Worm (Caenorhabditis elegans) whole organism, L3 larva: Measurements from ENCODE around the gene pas-6.

ENCODE experiments used
- ceh-9 ChIP-seq: sonication (generic microtip); optimal IDR thresholded peaks from 2 replicates; lab custom pipeline; 2018; ENCODE audit warnings: missing biosample characterization, missing genetic modification characterization
- daf-12 ChIP-seq: fragments of 150-350 bp; optimal IDR thresholded peaks from 2 replicates; lab custom pipeline; 2014; ENCODE audit warnings: missing biosample characterization, missing genetic modification reagents, missing genetic modification characterization
- egl-27 ChIP-seq: sonication (generic microtip); optimal IDR thresholded peaks from 4 replicates; lab custom pipeline; 2017; ENCODE audit warnings: missing biosample characterization, missing genetic modification reagents, missing genetic modification characterization
- egl-5 ChIP-seq: fragments of 150-350 bp; optimal IDR thresholded peaks from 2 replicates; lab custom pipeline; 2017; ENCODE audit warnings: missing biosample characterization, missing genetic modification reagents, missing genetic modification characterization, inconsistent platforms
- elt-2 ChIP-seq: sonication (generic microtip); optimal IDR thresholded peaks from 2 replicates; lab custom pipeline; 2016; ENCODE audit warnings: missing genetic modification reagents, mild to moderate bottlenecking, missing genetic modification characterization, missing compliant biosample characterization
- lin-15B ChIP-seq: fragments of 150-350 bp; optimal IDR thresholded peaks from 2 replicates; lab custom pipeline; 2014; ENCODE audit warnings: missing biosample characterization, missing genetic modification characterization
- nhr-12 ChIP-seq: fragments of 150-350 bp; optimal IDR thresholded peaks from 2 replicates; lab custom pipeline; 2014; ENCODE audit warnings: missing biosample characterization, missing genetic modification characterization
- nhr-23 ChIP-seq: fragments of 150-350 bp; optimal IDR thresholded peaks from 2 replicates; lab custom pipeline; 2014; ENCODE audit warnings: missing biosample characterization, missing genetic modification reagents, missing genetic modification characterization
- pqm-1 ChIP-seq: fragments of 150-350 bp; optimal IDR thresholded peaks from 2 replicates; lab custom pipeline; 2017; ENCODE audit warnings: missing biosample characterization, missing genetic modification characterization, inconsistent platforms
- skn-1 ChIP-seq: fragments of 150-350 bp; optimal IDR thresholded peaks from 2 replicates; lab custom pipeline; 2014; ENCODE audit warnings: missing biosample characterization, missing genetic modification characterization
- zag-1 ChIP-seq: fragments of 150-350 bp; optimal IDR thresholded peaks from 2 replicates; lab custom pipeline; 2014; ENCODE audit warnings: missing biosample characterization, missing genetic modification characterization
- ztf-11 ChIP-seq: fragments of 150-350 bp; optimal IDR thresholded peaks from 2 replicates; lab custom pipeline; 2014; ENCODE audit warnings: missing biosample characterization, missing genetic modification characterization
- ztf-4 ChIP-seq: fragments of 150-350 bp; optimal IDR thresholded peaks from 2 replicates; lab custom pipeline; 2014; ENCODE audit warnings: missing biosample characterization, missing genetic modification characterization

ce11 chrV:5587042-5587441 lies 2.9 kb upstream of the pas-6 start:
- TF ChIP-seq pqm-1 (no peak), egl-27 (tag; lab: Kevin White, UChicago) (no peak), nhr-23 (tag; lab: Kevin White, UChicago) (no peak), ztf-4 (tag; lab: Kevin White, UChicago) (no peak), ztf-11 (tag; lab: Kevin White, UChicago) (no peak), lin-15B (no peak), nhr-12 (no peak), egl-5 (no peak), elt-2 (no peak), daf-12 (tag; lab: Kevin White, UChicago) (no peak), zag-1 (tag; lab: Kevin White, UChicago) (no peak), ceh-9 (tag; lab: Kevin White, UChicago) (no peak), skn-1 (tag; lab: Kevin White, UChicago) (no peak)
